Worm (Caenorhabditis elegans): Measurements from ENCODE around the gene idpp-3.

ce11 chrX:14946217-14946463 lies 15.2 kb downstream of the idpp-3 start, which contains the start of gene mrp-5:
- TF ChIP-seq nhr-6 (tag; optimal IDR thresholded peaks at IDR 0.05) (no peak), sma-9 (GFP tag; optimal IDR thresholded peaks at IDR 0.05) (no peak), sma-9 (tag; optimal IDR thresholded peaks at IDR 0.05) (no peak), egl-27 (tag; optimal IDR thresholded peaks at IDR 0.05) (no peak), ztf-11 (tag; optimal IDR thresholded peaks at IDR 0.05) (no peak), elt-3 (tag; optimal IDR thresholded peaks at IDR 0.05) (no peak), ceh-82 (tag; optimal IDR thresholded peaks at IDR 0.05) (no peak)
